Fruit fly (Drosophila melanogaster) whole organism: ENCODE measurements around the gene dnt.

Experiments used
- CG8478 ChIP-seq: fragments of >200 bp; optimal IDR thresholded peaks from 2 replicates; lab custom pipeline; 2018; ENCODE audit warnings: inconsistent platforms
- Dll ChIP-seq: fragments of >200 bp; optimal IDR thresholded peaks from 2 replicates; lab custom pipeline; 2017
- EcR ChIP-seq, 2 experiments: fragments of >200 bp; optimal IDR thresholded peaks; 2 replicates each; lab custom pipeline; 2017; ENCODE audit warnings: missing biosample characterization in 2 of 2, missing genetic modification characterization in 2 of 2, missing genetic modification reagents in 2 of 2
- pan ChIP-seq: fragments of >200 bp; optimal IDR thresholded peaks from 2 replicates; lab custom pipeline; 2017
- psq ChIP-seq: fragments of >200 bp; optimal IDR thresholded peaks from 2 replicates; lab custom pipeline; 2017
- usp ChIP-seq: fragments of >200 bp; optimal IDR thresholded peaks from 2 replicates; lab custom pipeline; 2017; ENCODE audit warnings: missing biosample characterization, missing genetic modification characterization, mixed read lengths

DNA sequence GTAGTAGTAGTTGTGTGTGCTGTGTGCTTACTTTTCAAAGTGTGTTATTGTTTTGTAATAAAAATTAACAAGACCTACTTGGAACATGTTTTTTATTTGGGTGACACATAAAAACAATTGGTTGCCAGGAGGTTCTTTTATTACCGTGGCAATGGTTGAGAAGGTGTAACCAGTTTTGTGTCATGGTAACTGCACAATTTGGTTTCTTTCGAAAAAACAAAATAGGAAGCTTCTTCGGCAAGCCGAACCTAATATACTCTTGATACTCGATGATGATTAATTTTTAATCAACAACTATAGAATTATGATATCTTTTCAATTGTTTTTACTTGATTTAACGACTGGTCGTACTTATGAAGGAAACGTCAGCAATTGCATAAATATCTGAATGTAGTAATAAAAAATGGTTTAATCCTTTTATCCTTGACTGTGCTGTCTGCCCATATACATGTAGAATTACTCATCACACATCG, 63.2 kb downstream of the dnt start, which contains the start of the genes CG17564 and CG10750:
- TF ChIP-seq usp = no peak
- TF ChIP-seq pan (lab: Kevin White, UChicago) = no peak
- TF ChIP-seq CG8478 (lab: Kevin White, UChicago) = no peak
- no peak for TF ChIP-seq psq
- TF ChIP-seq Dll (lab: Kevin White, UChicago) = no peak
- TF ChIP-seq EcR (GFP tag; optimal IDR thresholded peaks at IDR 0.05; lab: Kevin White, UChicago) = no peak
